Worm (Caenorhabditis elegans): ENCODE results near the gene K03B8.11.

Gene K03B8.11

ce11 chrV:11403059-11403458, 12.8 kb upstream of the K03B8.11 start:
- no peak for TF ChIP-seq Y56A3A.18 (GFP tag; IDR thresholded peaks at IDR 0.05)
- no peak for TF ChIP-seq Y67H2A.10 (GFP tag; conservative IDR thresholded peaks at IDR 0.05)
- TF ChIP-seq attf-5 (GFP tag; optimal IDR thresholded peaks at IDR 0.05), result no peak
- no peak for TF ChIP-seq lag-1 (GFP tag; IDR thresholded peaks at IDR 0.05)
- no peak for TF ChIP-seq nfya-1 (tag; optimal IDR thresholded peaks at IDR 0.05; ENCODE audit: borderline replicate concordance, insufficient read depth)
- no peak for TF ChIP-seq nhr-90 (tag; optimal IDR thresholded peaks at IDR 0.05)
- TF ChIP-seq F57A8.1 (GFP tag; optimal IDR thresholded peaks at IDR 0.05), result no peak
- TF ChIP-seq athp-1 (tag; optimal IDR thresholded peaks at IDR 0.05), result no peak
- TF ChIP-seq sptf-2 (GFP tag; optimal IDR thresholded peaks at IDR 0.05), result no peak
- TF ChIP-seq zim-3 (tag; optimal IDR thresholded peaks at IDR 0.05), result no peak
- no peak for TF ChIP-seq tlf-1 (GFP tag; optimal IDR thresholded peaks at IDR 0.05)
- TF ChIP-seq ZK185.1 (tag; optimal IDR thresholded peaks at IDR 0.05; ENCODE audit: poor library complexity, severe bottlenecking), result no peak
- TF ChIP-seq dpff-1 (tag; optimal IDR thresholded peaks at IDR 0.05), result no peak
- no peak for TF ChIP-seq akir-1 (GFP tag; optimal IDR thresholded peaks at IDR 0.05)
- no peak for TF ChIP-seq ets-4 (GFP tag; optimal IDR thresholded peaks at IDR 0.05)
- TF ChIP-seq madf-10 (tag; optimal IDR thresholded peaks at IDR 0.05), result no peak
- no peak for TF ChIP-seq let-526 (GFP tag; IDR thresholded peaks at IDR 0.05)
- TF ChIP-seq Y79H2A.3 (GFP tag; conservative IDR thresholded peaks at IDR 0.05), result no peak
- no peak for TF ChIP-seq tbx-9 (tag; optimal IDR thresholded peaks at IDR 0.05; ENCODE audit: borderline replicate concordance)
- TF ChIP-seq nfya-2 (GFP tag; IDR thresholded peaks at IDR 0.05), result no peak

DNA sequence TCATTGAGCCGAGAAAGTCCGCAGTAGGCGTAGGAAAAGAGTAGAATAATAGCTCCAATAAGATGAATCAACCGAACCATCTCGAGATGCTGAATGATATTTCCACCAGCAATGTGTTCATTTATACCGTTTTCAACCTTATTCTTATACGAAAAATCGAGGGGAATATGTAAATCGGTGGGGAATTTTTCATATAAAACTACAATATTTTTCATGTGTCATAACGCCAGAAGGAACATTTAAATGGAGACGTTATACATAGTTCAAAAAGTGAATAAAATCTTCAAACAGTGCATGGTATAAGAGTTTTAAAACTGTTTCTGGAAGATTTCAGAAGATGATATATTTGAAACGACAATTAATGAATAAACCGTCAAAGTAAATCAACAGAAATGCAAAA, 12.3 kb upstream of the K03B8.11 start, which contains the start of gene nas-19:
Gene nas-19 (minus strand): TSS at position 101 of the 400 bp plus-strand sequence.
- TF ChIP-seq dpff-1 (tag; optimal IDR thresholded peaks at IDR 0.05), result no peak
- no peak for TF ChIP-seq F57A8.1 (GFP tag; optimal IDR thresholded peaks at IDR 0.05)
- no peak for TF ChIP-seq sea-2 (GFP tag; IDR thresholded peaks at IDR 0.05)
- no peak for TF ChIP-seq ztf-22 (GFP tag; optimal IDR thresholded peaks at IDR 0.05)
- TF ChIP-seq sptf-2 (GFP tag; optimal IDR thresholded peaks at IDR 0.05), result no peak
- no peak for TF ChIP-seq ceh-40 (GFP tag; IDR thresholded peaks at IDR 0.05)
- no peak for TF ChIP-seq ccch-3 (GFP tag; optimal IDR thresholded peaks at IDR 0.05)
- TF ChIP-seq rec-8 (tag; optimal IDR thresholded peaks at IDR 0.05), result no peak
- no peak for TF ChIP-seq hsf-1 (GFP tag; IDR thresholded peaks at IDR 0.05)
- TF ChIP-seq aptf-3 (GFP tag; IDR thresholded peaks at IDR 0.05), result no peak
- TF ChIP-seq bed-1 (GFP tag; IDR thresholded peaks at IDR 0.05), result no peak
- no peak for TF ChIP-seq D2030.7 (GFP tag; IDR thresholded peaks at IDR 0.05)
- no peak for TF ChIP-seq B0019.2 (GFP tag; conservative IDR thresholded peaks at IDR 0.05)
- no peak for TF ChIP-seq dox-1 (GFP tag; IDR thresholded peaks at IDR 0.05)
- no peak for TF ChIP-seq ama-1 (optimal IDR thresholded peaks at IDR 0.05)
- no peak for TF ChIP-seq ama-1 (GFP tag; optimal IDR thresholded peaks at IDR 0.05)
- TF ChIP-seq egl-18 (GFP tag; IDR thresholded peaks at IDR 0.05), result no peak

DNA sequence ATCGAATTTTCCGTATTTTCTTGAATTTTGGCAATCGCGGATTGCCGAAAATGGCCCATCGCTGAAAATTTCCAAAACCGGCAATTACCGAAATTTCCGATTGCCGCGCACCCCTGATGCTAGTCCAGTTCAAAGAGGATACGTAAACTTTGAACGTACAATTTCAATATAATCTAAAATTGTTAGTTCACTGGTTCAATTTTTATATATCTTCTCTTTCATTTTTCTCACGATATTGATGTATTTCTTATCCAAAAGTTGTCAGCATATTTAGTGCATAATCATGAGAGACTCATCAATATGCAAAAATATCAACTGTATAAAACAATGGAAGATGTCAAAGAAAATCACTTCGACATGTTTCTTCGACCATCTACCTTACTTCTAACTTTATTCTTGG, 8.3 kb upstream of the K03B8.11 start, which contains the start of gene nas-17:
Gene nas-17 (plus strand): TSS at position 301 of the 400 bp plus-strand sequence.
- no peak for TF ChIP-seq snpc-4 (GFP tag; optimal IDR thresholded peaks at IDR 0.05)
- no peak for TF ChIP-seq snpc-4 (tag; optimal IDR thresholded peaks at IDR 0.05)
- TF ChIP-seq mes-4 (tag; optimal IDR thresholded peaks at IDR 0.05), result no peak
- no peak for TF ChIP-seq attf-6 (GFP tag; IDR thresholded peaks at IDR 0.05)
- no peak for TF ChIP-seq dox-1 (GFP tag; IDR thresholded peaks at IDR 0.05)
- TF ChIP-seq nfya-2 (GFP tag; IDR thresholded peaks at IDR 0.05), result no peak
- no peak for TF ChIP-seq hmg-1.2 (GFP tag; IDR thresholded peaks at IDR 0.05)
- no peak for TF ChIP-seq ceh-40 (GFP tag; IDR thresholded peaks at IDR 0.05)
- no peak for TF ChIP-seq sea-2 (GFP tag; IDR thresholded peaks at IDR 0.05)
- TF ChIP-seq F33H1.4 (GFP tag; IDR thresholded peaks at IDR 0.05), result no peak
- no peak for TF ChIP-seq mcd-1 (GFP tag; IDR thresholded peaks at IDR 0.05)
- TF ChIP-seq D2030.7 (GFP tag; IDR thresholded peaks at IDR 0.05), result no peak
- TF ChIP-seq B0261.1 (tag; optimal IDR thresholded peaks at IDR 0.05), result no peak
- no peak for TF ChIP-seq snpc-1.1 (tag; optimal IDR thresholded peaks at IDR 0.05; ENCODE audit: insufficient read depth)
- TF ChIP-seq F39B2.1 (GFP tag; IDR thresholded peaks at IDR 0.05), result no peak

Measured in whole organism, young adult.